Fruit fly (Drosophila melanogaster): Measurements from ENCODE around the gene phol.

DNA sequence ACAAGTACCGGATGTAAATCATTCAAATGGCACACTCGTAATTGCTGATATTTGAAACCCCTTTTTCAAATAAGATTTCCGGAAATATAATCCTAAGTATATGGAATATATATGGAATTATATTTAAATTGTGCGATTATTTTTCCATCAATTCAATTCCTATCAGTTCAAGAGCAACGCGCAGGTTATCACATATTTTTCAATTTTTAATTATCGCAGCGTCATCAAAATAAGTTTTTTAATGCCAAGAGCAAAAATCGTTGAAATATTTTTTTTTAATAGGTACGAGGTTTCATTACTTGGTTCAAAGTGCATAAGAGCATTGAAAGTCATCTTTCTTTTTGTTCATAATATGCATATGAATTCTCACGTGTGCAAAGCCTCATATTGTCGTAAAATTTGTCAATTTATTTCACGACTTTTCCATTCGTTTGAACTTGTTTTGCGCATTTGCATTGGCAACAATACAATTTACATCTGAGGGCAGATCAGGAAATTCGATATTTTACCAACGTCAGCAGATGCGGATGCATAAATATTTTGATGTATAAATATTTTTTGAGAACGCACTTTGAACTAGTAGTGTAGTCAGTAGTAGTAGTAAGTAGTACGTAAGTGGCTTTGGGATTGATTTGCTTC, 42.0 kb upstream of the phol start:
- TF ChIP-seq CG8478 (optimal IDR thresholded peaks at IDR 0.05): no peak
- TF ChIP-seq CTCF (optimal IDR thresholded peaks at IDR 0.05): no peak

All from S2 (cell line).